Fruit fly (Drosophila melanogaster) whole organism, embryonic: ENCODE results near the gene ph-d.
A peak's percentile ranks its signal among the peaks of the same experiment; 100 is the strongest.

Source experiments
- BEAF-32 ChIP-seq: fragments of 200-800 bp; sonication (Bioruptor generic); optimal IDR thresholded peaks from 3 replicates; lab custom pipeline; 2017; ENCODE audit warnings: missing biosample characterization, missing genetic modification characterization, mild to moderate bottlenecking, moderate library complexity, missing genetic modification reagents
- CG11247 ChIP-seq: fragments of 200-800 bp; sonication (Bioruptor generic); IDR thresholded peaks from 2 replicates; pipeline ENCODE4 v1.3.6; 2022; ENCODE audit warnings: missing biosample characterization, missing genetic modification characterization
- CG11398 ChIP-seq: fragments of 200-800 bp; sonication (Bioruptor generic); optimal IDR thresholded peaks from 2 replicates; lab custom pipeline; 2016; ENCODE audit warnings: missing biosample characterization, missing genetic modification characterization
- CG12659 ChIP-seq: fragments of 200-800 bp; sonication (Bioruptor generic); optimal IDR thresholded peaks from 3 replicates; lab custom pipeline; 2017; ENCODE audit warnings: mild to moderate bottlenecking, missing biosample characterization, missing genetic modification reagents, missing genetic modification characterization
- CG13287 ChIP-seq: fragments of 200-800 bp; sonication (Bioruptor generic); IDR thresholded peaks from 2 replicates; pipeline ENCODE4 v1.3.6; 2022; ENCODE audit warnings: missing biosample characterization, missing genetic modification characterization; ENCODE audit not compliant: partially characterized antibody
- CG14710 ChIP-seq: fragments of 200-800 bp; sonication (Bioruptor generic); optimal IDR thresholded peaks from 3 replicates; lab custom pipeline; 2019; ENCODE audit warnings: missing biosample characterization, mild to moderate bottlenecking, missing genetic modification characterization, moderate library complexity
- CG1603 ChIP-seq: fragments of 200-800 bp; sonication (Bioruptor generic); optimal IDR thresholded peaks from 2 replicates; lab custom pipeline; 2019; ENCODE audit warnings: missing biosample characterization, mild to moderate bottlenecking, missing genetic modification characterization, moderate library complexity
- CG1647 ChIP-seq: fragments of 200-800 bp; sonication (Bioruptor generic); optimal IDR thresholded peaks from 3 replicates; lab custom pipeline; 2016; ENCODE audit warnings: missing biosample characterization, missing genetic modification characterization
- CG16813 ChIP-seq: fragments of 200-800 bp; sonication (Bioruptor generic); IDR thresholded peaks from 3 replicates; pipeline ENCODE4 v1.3.6; 2022; ENCODE audit warnings: missing biosample characterization, missing genetic modification characterization; ENCODE audit not compliant: partially characterized antibody
- CG17186 ChIP-seq: fragments of 200-800 bp; sonication (Bioruptor generic); optimal IDR thresholded peaks from 3 replicates; lab custom pipeline; 2017; ENCODE audit warnings: missing biosample characterization, missing genetic modification reagents, missing genetic modification characterization
- CG2116 ChIP-seq: fragments of 200-800 bp; sonication (Bioruptor generic); optimal IDR thresholded peaks from 3 replicates; lab custom pipeline; 2018; ENCODE audit warnings: missing biosample characterization, mild to moderate bottlenecking, missing genetic modification characterization
- CG2120 ChIP-seq: fragments of 200-800 bp; sonication (Bioruptor generic); optimal IDR thresholded peaks from 3 replicates; lab custom pipeline; 2016; ENCODE audit warnings: missing biosample characterization, missing genetic modification characterization
- CG31388 ChIP-seq: fragments of 200-800 bp; sonication (Bioruptor generic); optimal IDR thresholded peaks from 2 replicates; lab custom pipeline; 2016; ENCODE audit warnings: missing biosample characterization, missing genetic modification characterization
- CG34224 ChIP-seq: fragments of 200-800 bp; sonication (Bioruptor generic); IDR thresholded peaks from 3 replicates; pipeline ENCODE4 v1.3.6; 2022; ENCODE audit warnings: missing biosample characterization, missing genetic modification characterization; ENCODE audit not compliant: partially characterized antibody
- CG42726 ChIP-seq: fragments of 200-800 bp; sonication (Bioruptor generic); IDR thresholded peaks from 2 replicates; pipeline ENCODE4 v1.3.6; 2022; ENCODE audit warnings: missing biosample characterization, missing genetic modification characterization; ENCODE audit not compliant: partially characterized antibody
- CG4617 ChIP-seq: fragments of 200-800 bp; sonication (Bioruptor generic); optimal IDR thresholded peaks from 3 replicates; lab custom pipeline; 2016; ENCODE audit warnings: missing biosample characterization, missing genetic modification characterization, borderline replicate concordance
- CG6813 ChIP-seq: fragments of 200-800 bp; sonication (Bioruptor generic); optimal IDR thresholded peaks from 2 replicates; lab custom pipeline; 2017; ENCODE audit warnings: missing biosample characterization, missing genetic modification characterization, mild to moderate bottlenecking, moderate library complexity, missing genetic modification reagents
- CG8281 ChIP-seq: fragments of 200-800 bp; sonication (Bioruptor generic); optimal IDR thresholded peaks from 2 replicates; lab custom pipeline; 2018; ENCODE audit warnings: missing biosample characterization, mild to moderate bottlenecking, missing genetic modification characterization, moderate library complexity
- Doc3 ChIP-seq: fragments of 200-800 bp; sonication (Bioruptor generic); IDR thresholded peaks from 3 replicates; pipeline ENCODE4 v1.3.6; 2022; ENCODE audit warnings: missing biosample characterization, missing genetic modification characterization; ENCODE audit not compliant: partially characterized antibody
- Dp ChIP-seq: fragments of 200-800 bp; sonication (Bioruptor generic); optimal IDR thresholded peaks from 2 replicates; lab custom pipeline; 2018; ENCODE audit warnings: missing biosample characterization, mild to moderate bottlenecking, missing genetic modification characterization, moderate library complexity
- E2f2 ChIP-seq: fragments of 200-800 bp; sonication (Bioruptor generic); IDR thresholded peaks from 2 replicates; pipeline ENCODE4 v1.3.6; 2022; ENCODE audit warnings: missing biosample characterization, missing genetic modification characterization
- Eip74EF ChIP-seq, 2 experiments: fragments of 200-800 bp in 1 of 2; fragments of >200 bp in 1 of 2; sonication (Bioruptor generic) in 1 of 2; optimal IDR thresholded peaks; 2 replicates each; lab custom pipeline; 2017 to 2019; ENCODE audit warnings: missing biosample characterization in 2 of 2, missing genetic modification characterization in 2 of 2, mild to moderate bottlenecking in 1 of 2, moderate library complexity in 1 of 2
- Fer3 ChIP-seq: fragments of 200-800 bp; sonication (Bioruptor generic); optimal IDR thresholded peaks from 2 replicates; lab custom pipeline; 2018; ENCODE audit warnings: missing biosample characterization, mild to moderate bottlenecking, missing genetic modification characterization, moderate library complexity
- HLH4C ChIP-seq: fragments of 200-800 bp; sonication (Bioruptor generic); IDR thresholded peaks from 3 replicates; pipeline ENCODE4 v1.3.6; 2022; ENCODE audit warnings: missing biosample characterization, missing genetic modification characterization; ENCODE audit not compliant: partially characterized antibody
- HmgZ ChIP-seq: fragments of 200-800 bp; sonication (Bioruptor generic); optimal IDR thresholded peaks from 2 replicates; lab custom pipeline; 2018; ENCODE audit warnings: missing biosample characterization, mild to moderate bottlenecking, missing genetic modification characterization
- MBD-R2 ChIP-seq: fragments of 200-800 bp; sonication (Bioruptor generic); IDR thresholded peaks from 2 replicates; pipeline ENCODE4 v1.3.6; 2022; ENCODE audit warnings: missing biosample characterization, missing genetic modification characterization
- Nf-YC ChIP-seq: fragments of 200-800 bp; optimal IDR thresholded peaks from 3 replicates; lab custom pipeline; 2019; ENCODE audit warnings: missing biosample characterization, mild to moderate bottlenecking, missing genetic modification characterization, moderate library complexity
- Pdp1 ChIP-seq, 2 experiments: fragments of 200-800 bp; sonication (Bioruptor generic); optimal IDR thresholded peaks; 3 replicates each; lab custom pipeline; 2016; ENCODE audit warnings: missing biosample characterization in 2 of 2, missing genetic modification characterization in 2 of 2, mild to moderate bottlenecking in 1 of 2, moderate library complexity in 1 of 2
- amos ChIP-seq: fragments of 200-800 bp; sonication (Bioruptor generic); IDR thresholded peaks from 2 replicates; pipeline ENCODE4 v1.3.6; 2022; ENCODE audit warnings: missing biosample characterization, missing genetic modification characterization; ENCODE audit not compliant: partially characterized antibody
- ato ChIP-seq: fragments of 200-800 bp; sonication (Bioruptor generic); IDR thresholded peaks from 2 replicates; pipeline ENCODE4 v1.3.6; 2022; ENCODE audit warnings: missing biosample characterization, missing genetic modification characterization; ENCODE audit not compliant: partially characterized antibody
- bbx ChIP-seq: fragments of 200-800 bp; sonication (Bioruptor generic); IDR thresholded peaks from 2 replicates; pipeline ENCODE4 v1.3.6; 2022; ENCODE audit warnings: missing biosample characterization, missing genetic modification characterization; ENCODE audit not compliant: partially characterized antibody
- ci ChIP-seq: fragments of 200-800 bp; sonication (Bioruptor generic); IDR thresholded peaks from 3 replicates; pipeline ENCODE4 v1.3.6; 2022; ENCODE audit warnings: missing biosample characterization, missing genetic modification characterization
- hb ChIP-seq: fragments of 200-800 bp; sonication (Bioruptor generic); IDR thresholded peaks from 3 replicates; pipeline ENCODE4 v1.3.6; 2022; ENCODE audit warnings: missing biosample characterization, missing genetic modification characterization; ENCODE audit not compliant: partially characterized antibody
- knrl ChIP-seq: fragments of 200-800 bp; sonication (Bioruptor generic); IDR thresholded peaks from 3 replicates; pipeline ENCODE4 v1.3.6; 2022; ENCODE audit warnings: missing biosample characterization, missing genetic modification characterization; ENCODE audit not compliant: partially characterized antibody
- lov ChIP-seq, 2 experiments: fragments of 200-800 bp in 1 of 2; fragments of >200 bp in 1 of 2; sonication (Bioruptor generic) in 1 of 2; IDR thresholded peaks in 1 of 2; optimal IDR thresholded peaks in 1 of 2; 2 replicates in 1 of 2; 3 replicates in 1 of 2; pipeline versions ENCODE4 v1.3.6 to Lab custom; 2017 to 2022; ENCODE audit warnings: missing biosample characterization in 1 of 2, missing genetic modification characterization in 1 of 2
- nom ChIP-seq: fragments of 200-800 bp; sonication (Bioruptor generic); optimal IDR thresholded peaks from 2 replicates; lab custom pipeline; 2017; ENCODE audit warnings: missing biosample characterization, missing genetic modification characterization, mild to moderate bottlenecking, moderate library complexity, missing genetic modification reagents
- onecut ChIP-seq: fragments of 200-800 bp; sonication (Bioruptor generic); IDR thresholded peaks from 2 replicates; pipeline ENCODE4 v1.3.6; 2022; ENCODE audit warnings: missing biosample characterization, missing genetic modification characterization
- pzg ChIP-seq: fragments of 200-800 bp; sonication (Bioruptor generic); optimal IDR thresholded peaks from 3 replicates; lab custom pipeline; 2018; ENCODE audit warnings: missing biosample characterization, mild to moderate bottlenecking, missing genetic modification characterization, moderate library complexity
- row ChIP-seq: fragments of 200-800 bp; sonication (Bioruptor generic); IDR thresholded peaks from 3 replicates; pipeline ENCODE4 v1.3.6; 2022; ENCODE audit warnings: missing biosample characterization, missing genetic modification characterization
- stc ChIP-seq: fragments of 200-800 bp; sonication (Bioruptor generic); IDR thresholded peaks from 2 replicates; pipeline ENCODE4 v1.3.6; 2022; ENCODE audit warnings: missing biosample characterization, missing genetic modification characterization
- ttk ChIP-seq: fragments of 200-800 bp; sonication (Bioruptor generic); IDR thresholded peaks from 2 replicates; pipeline ENCODE4 v2.1.2; 2022; ENCODE audit warnings: missing biosample characterization, missing genetic modification characterization
- unc-4 ChIP-seq: fragments of 200-800 bp; sonication (Bioruptor generic); IDR thresholded peaks from 2 replicates; pipeline ENCODE4 v1.3.6; 2022; ENCODE audit warnings: missing biosample characterization, missing genetic modification characterization; ENCODE audit not compliant: partially characterized antibody

Gene ph-d

dm6 chrX:2123013-2123964, at the start of gene ph-d (continued):
- TF ChIP-seq bbx, result 0 out of 2 replicates have a peak, but pooled peaks have one; percentile 22

dm6 chrX:2172420-2172827, 49.3 kb upstream of the ph-d start, which contains the start of gene ND-B14.5A:
ND-B14.5A (plus strand) TSS chrX:2172526.
- TF ChIP-seq CG34224 (GFP tag; lab: Robert Waterston, UW) (peak; percentile 99), ci (GFP tag; lab: Robert Waterston, UW) (peak; percentile 29; the same call in 1 of the 3 replicates), CG13287 (GFP tag; lab: Robert Waterston, UW) (peak; percentile 97), Eip74EF (GFP tag; optimal IDR thresholded peaks at IDR 0.05; lab: Kevin White, UChicago) (no peak), Pdp1 (GFP tag; optimal IDR thresholded peaks at IDR 0.05; lab: Kevin White, UChicago) (peak in 1 of 2 experiments; percentile 92), Fer3 (no peak), HLH4C (GFP tag; lab: Robert Waterston, UW) (peak; percentile 98), CG1647 (no peak), BEAF-32 (GFP tag; lab: Kevin White, UChicago) (peak; percentile 86), ato (GFP tag; lab: Robert Waterston, UW) (peak; percentile 97), CG16813 (GFP tag; lab: Robert Waterston, UW) (peak; percentile 93), CG12659 (GFP tag; lab: Kevin White, UChicago) (peak; percentile 48), Dp (peak; percentile 67), onecut (peak; percentile 49), E2f2 (peak; percentile 71), Doc3 (GFP tag; lab: Robert Waterston, UW) (peak; percentile 85), pzg (GFP tag; lab: Kevin White, UChicago) (peak; percentile 78), stc (no peak), CG1603 (peak; percentile 65), CG17186 (peak; percentile 9), MBD-R2 (peak; percentile 55), Nf-YC (tag; lab: Kevin White, UChicago) (peak; percentile 11), lov (optimal IDR thresholded peaks at IDR 0.05; lab: Kevin White, UChicago) (no peak), lov (GFP tag; IDR thresholded peaks at IDR 0.05; lab: Robert Waterston, UW) (no peak), unc-4 (GFP tag; lab: Robert Waterston, UW) (peak; percentile 93), CG14710 (peak; percentile 43), knrl (GFP tag; lab: Robert Waterston, UW) (peak; percentile 80), amos (GFP tag; lab: Robert Waterston, UW) (peak; percentile 93), row (peak; percentile 23; the same call in 1 of the 3 replicates), CG2120 (GFP tag; lab: Kevin White, UChicago) (peak; percentile 25), nom (peak; percentile 35), CG11398 (GFP tag; lab: Kevin White, UChicago) (no peak), CG31388 (no peak), HmgZ (tag; lab: Kevin White, UChicago) (peak; percentile 48), CG4617 (peak; percentile 61), CG6813 (GFP tag; lab: Kevin White, UChicago) (no peak), CG2116 (GFP tag; lab: Kevin White, UChicago) (peak; percentile 96), CG8281 (tag; lab: Kevin White, UChicago) (no peak), bbx (peak; percentile 97), ttk (GFP tag; lab: Robert Waterston, UW) (no peak), CG11247 (GFP tag; lab: Robert Waterston, UW) (no peak), hb (peak; percentile 96), CG42726 (peak; percentile 83)
